Worm (Caenorhabditis elegans) whole organism, L4 larva: Measurements from ENCODE around the gene srh-74.

Experiments
- T20F7.1 ChIP-seq: fragments of 200-800 bp; sonication (Bioruptor generic); optimal IDR thresholded peaks from 2 replicates; lab custom pipeline; 2018; ENCODE audit warnings: mild to moderate bottlenecking, missing genetic modification characterization, missing compliant biosample characterization
- hlh-11 ChIP-seq: fragments of 200-800 bp; sonication (Bioruptor generic); optimal IDR thresholded peaks from 2 replicates; lab custom pipeline; 2018; ENCODE audit warnings: mild to moderate bottlenecking, missing genetic modification characterization, missing compliant biosample characterization
- lin-15B ChIP-seq: fragments of 150-350 bp; sonication (generic microtip); optimal IDR thresholded peaks from 3 replicates; lab custom pipeline; 2014; ENCODE audit warnings: missing biosample characterization, missing genetic modification characterization
- pqm-1 ChIP-seq: sonication (generic microtip); optimal IDR thresholded peaks from 2 replicates; lab custom pipeline; 2017; ENCODE audit warnings: missing biosample characterization, missing genetic modification characterization

- TF ChIP-seq T20F7.1 (GFP tag; lab: Kevin White, UChicago): no peak
- no peak for TF ChIP-seq hlh-11 (tag; lab: Kevin White, UChicago)
- TF ChIP-seq pqm-1 (tag; lab: Kevin White, UChicago): no peak
- TF ChIP-seq lin-15B: no peak
Observed at ce11 chrV:11053827-11054226, 5.2 kb upstream of the srh-74 start, which contains the start of gene T04C12.7.
